Fruit fly (Drosophila melanogaster) whole organism, embryonic: ENCODE results near the gene Ire1.

Experiments
- ATbp ChIP-seq: fragments of 200-800 bp; sonication (Bioruptor generic); optimal IDR thresholded peaks from 2 replicates; lab custom pipeline; 2017; ENCODE audit warnings: missing biosample characterization, mild to moderate bottlenecking, missing genetic modification characterization, missing genetic modification reagents
- CG10209 ChIP-seq: fragments of 200-800 bp; sonication (Bioruptor generic); optimal IDR thresholded peaks from 3 replicates; lab custom pipeline; 2017; ENCODE audit warnings: missing biosample characterization, mild to moderate bottlenecking, missing genetic modification characterization, missing genetic modification reagents
- CG11504 ChIP-seq: fragments of 200-800 bp; sonication (Bioruptor generic); optimal IDR thresholded peaks from 3 replicates; lab custom pipeline; 2019; ENCODE audit warnings: missing biosample characterization, mild to moderate bottlenecking, missing genetic modification characterization, moderate library complexity
- CG12769 ChIP-seq: fragments of 200-800 bp; sonication (Bioruptor generic); optimal IDR thresholded peaks from 2 replicates; lab custom pipeline; 2019; ENCODE audit warnings: missing biosample characterization, mild to moderate bottlenecking, missing genetic modification characterization, moderate library complexity
- CG14667 ChIP-seq: fragments of 200-800 bp; sonication (Bioruptor generic); IDR thresholded peaks from 2 replicates; pipeline ENCODE4 v1.3.6; 2022; ENCODE audit warnings: missing biosample characterization, missing genetic modification characterization
- CG16813 ChIP-seq: fragments of 200-800 bp; sonication (Bioruptor generic); IDR thresholded peaks from 3 replicates; pipeline ENCODE4 v1.3.6; 2022; ENCODE audit warnings: missing biosample characterization, missing genetic modification characterization; ENCODE audit not compliant: partially characterized antibody
- CG18764 ChIP-seq: fragments of 200-800 bp; sonication (Bioruptor generic); optimal IDR thresholded peaks from 3 replicates; lab custom pipeline; 2016; ENCODE audit warnings: missing biosample characterization, missing genetic modification characterization
- CG2129 ChIP-seq: fragments of 200-800 bp; sonication (Bioruptor generic); IDR thresholded peaks from 2 replicates; pipeline ENCODE4 v1.3.6; 2022; ENCODE audit warnings: missing biosample characterization, missing genetic modification characterization; ENCODE audit not compliant: partially characterized antibody
- CG30403 ChIP-seq: fragments of 200-800 bp; sonication (Bioruptor generic); optimal IDR thresholded peaks from 3 replicates; lab custom pipeline; 2016; ENCODE audit warnings: missing biosample characterization, missing genetic modification characterization
- CG3163 ChIP-seq: fragments of 200-800 bp; sonication (Bioruptor generic); optimal IDR thresholded peaks from 3 replicates; lab custom pipeline; 2016; ENCODE audit warnings: missing biosample characterization, missing genetic modification characterization
- CG42726 ChIP-seq: fragments of 200-800 bp; sonication (Bioruptor generic); IDR thresholded peaks from 2 replicates; pipeline ENCODE4 v1.3.6; 2022; ENCODE audit warnings: missing biosample characterization, missing genetic modification characterization; ENCODE audit not compliant: partially characterized antibody
- CG6272 ChIP-seq: fragments of 200-800 bp; sonication (Bioruptor generic); IDR thresholded peaks from 2 replicates; pipeline ENCODE4 v1.3.6; 2022; ENCODE audit warnings: missing biosample characterization, missing genetic modification characterization
- CG6689 ChIP-seq: fragments of 200-800 bp; sonication (Bioruptor generic); IDR thresholded peaks from 2 replicates; pipeline ENCODE4 v1.3.6; 2022; ENCODE audit warnings: missing biosample characterization, missing genetic modification characterization
- CG8359 ChIP-seq: fragments of 200-800 bp; sonication (Bioruptor generic); optimal IDR thresholded peaks from 2 replicates; lab custom pipeline; 2017; ENCODE audit warnings: missing biosample characterization, mild to moderate bottlenecking, missing genetic modification characterization, borderline replicate concordance
- CG9817 ChIP-seq: fragments of 200-800 bp; sonication (Bioruptor generic); optimal IDR thresholded peaks from 2 replicates; lab custom pipeline; 2018; ENCODE audit warnings: missing biosample characterization, mild to moderate bottlenecking, missing genetic modification characterization, moderate library complexity
- CrebB ChIP-seq: fragments of 200-800 bp; sonication (Bioruptor generic); optimal IDR thresholded peaks from 3 replicates; lab custom pipeline; 2018; ENCODE audit warnings: missing biosample characterization, mild to moderate bottlenecking, missing genetic modification characterization
- Deaf1 ChIP-seq: fragments of 200-800 bp; optimal IDR thresholded peaks from 3 replicates; lab custom pipeline; 2019; ENCODE audit warnings: missing biosample characterization, mild to moderate bottlenecking, missing genetic modification characterization, moderate library complexity
- Elba2 ChIP-seq: fragments of 200-800 bp; sonication (Bioruptor generic); optimal IDR thresholded peaks from 3 replicates; lab custom pipeline; 2016; ENCODE audit warnings: missing biosample characterization, missing genetic modification characterization
- Fer1 ChIP-seq: fragments of 200-800 bp; sonication (Bioruptor generic); optimal IDR thresholded peaks from 2 replicates; lab custom pipeline; 2017; ENCODE audit warnings: missing biosample characterization, mild to moderate bottlenecking, missing genetic modification characterization
- HmgD ChIP-seq: fragments of 200-800 bp; sonication (Bioruptor generic); optimal IDR thresholded peaks from 3 replicates; lab custom pipeline; 2016; ENCODE audit warnings: missing biosample characterization, missing genetic modification characterization
- Kr ChIP-seq: fragments of 200-800 bp; sonication (Bioruptor generic); optimal IDR thresholded peaks from 2 replicates; lab custom pipeline; 2017; ENCODE audit warnings: missing biosample characterization, mild to moderate bottlenecking, missing genetic modification characterization
- NC2β ChIP-seq: fragments of 200-800 bp; sonication (Bioruptor generic); optimal IDR thresholded peaks from 2 replicates; lab custom pipeline; 2016; ENCODE audit warnings: missing biosample characterization, missing genetic modification characterization
- Rx ChIP-seq: fragments of 200-800 bp; sonication (Bioruptor generic); IDR thresholded peaks from 2 replicates; pipeline ENCODE4 v1.3.6; 2022; ENCODE audit warnings: missing biosample characterization, missing genetic modification characterization
- TFAM ChIP-seq: fragments of 200-800 bp; sonication (Bioruptor generic); optimal IDR thresholded peaks from 2 replicates; lab custom pipeline; 2017; ENCODE audit warnings: missing biosample characterization, missing genetic modification characterization, inconsistent platforms
- Usf ChIP-seq: fragments of 200-800 bp; sonication (Bioruptor generic); optimal IDR thresholded peaks from 2 replicates; lab custom pipeline; 2017; ENCODE audit warnings: missing genotype, missing biosample characterization, missing genetic modification characterization
- Xbp1 ChIP-seq: fragments of 200-800 bp; sonication (Bioruptor generic); optimal IDR thresholded peaks from 3 replicates; lab custom pipeline; 2016; ENCODE audit warnings: missing biosample characterization, mild to moderate bottlenecking, missing genetic modification characterization
- amos ChIP-seq: fragments of 200-800 bp; sonication (Bioruptor generic); IDR thresholded peaks from 2 replicates; pipeline ENCODE4 v1.3.6; 2022; ENCODE audit warnings: missing biosample characterization, missing genetic modification characterization; ENCODE audit not compliant: partially characterized antibody
- ato ChIP-seq: fragments of 200-800 bp; sonication (Bioruptor generic); IDR thresholded peaks from 2 replicates; pipeline ENCODE4 v1.3.6; 2022; ENCODE audit warnings: missing biosample characterization, missing genetic modification characterization; ENCODE audit not compliant: partially characterized antibody
- cwo ChIP-seq: fragments of 200-800 bp; sonication (Bioruptor generic); optimal IDR thresholded peaks from 3 replicates; lab custom pipeline; 2017; ENCODE audit warnings: missing biosample characterization, missing genetic modification characterization, mild to moderate bottlenecking, moderate library complexity, missing genetic modification reagents
- dan ChIP-seq: fragments of 200-800 bp; sonication (Bioruptor generic); IDR thresholded peaks from 2 replicates; pipeline ENCODE4 v1.3.6; 2022; ENCODE audit warnings: missing biosample characterization, missing genetic modification characterization
- fd96Cb ChIP-seq: fragments of 200-800 bp; sonication (Bioruptor generic); optimal IDR thresholded peaks from 2 replicates; lab custom pipeline; 2018; ENCODE audit warnings: missing biosample characterization, mild to moderate bottlenecking, missing genetic modification characterization, moderate library complexity
- gce ChIP-seq: fragments of 200-800 bp; sonication (Bioruptor generic); IDR thresholded peaks from 3 replicates; pipeline ENCODE4 v1.3.6; 2022; ENCODE audit warnings: missing biosample characterization, missing genetic modification characterization
- gem ChIP-seq: fragments of 200-800 bp; sonication (Bioruptor generic); optimal IDR thresholded peaks from 2 replicates; lab custom pipeline; 2019; ENCODE audit warnings: missing biosample characterization, mild to moderate bottlenecking, missing genetic modification characterization, moderate library complexity
- gfzf ChIP-seq: fragments of 200-800 bp; sonication (Bioruptor generic); optimal IDR thresholded peaks from 2 replicates; lab custom pipeline; 2016; ENCODE audit warnings: missing biosample characterization, mild to moderate bottlenecking, missing genetic modification characterization, moderate library complexity
- grau ChIP-seq: fragments of 200-800 bp; optimal IDR thresholded peaks from 3 replicates; lab custom pipeline; 2019; ENCODE audit warnings: missing biosample characterization, mild to moderate bottlenecking, missing genetic modification characterization, moderate library complexity
- hkb ChIP-seq, 2 experiments: fragments of 200-800 bp in 1 of 2; fragments of >200 bp in 1 of 2; sonication (Bioruptor generic) in 1 of 2; IDR thresholded peaks in 1 of 2; optimal IDR thresholded peaks in 1 of 2; 2 replicates each; pipeline versions ENCODE4 v1.3.6 to Lab custom; 2017 to 2022; ENCODE audit warnings: missing biosample characterization in 1 of 2, missing genetic modification characterization in 1 of 2
- nerfin-2 ChIP-seq: fragments of 200-800 bp; sonication (Bioruptor generic); IDR thresholded peaks from 2 replicates; pipeline ENCODE4 v1.3.6; 2022; ENCODE audit warnings: missing biosample characterization, missing genetic modification characterization; ENCODE audit not compliant: partially characterized antibody
- org-1 ChIP-seq: fragments of 200-800 bp; sonication (Bioruptor generic); optimal IDR thresholded peaks from 2 replicates; lab custom pipeline; 2017; ENCODE audit warnings: missing biosample characterization, missing genetic modification characterization
- scrt ChIP-seq: fragments of 200-800 bp; sonication (Bioruptor generic); optimal IDR thresholded peaks from 2 replicates; lab custom pipeline; 2018; ENCODE audit warnings: missing biosample characterization, mild to moderate bottlenecking, missing genetic modification characterization, moderate library complexity
- sd ChIP-seq: fragments of 200-800 bp; sonication (Bioruptor generic); optimal IDR thresholded peaks from 3 replicates; lab custom pipeline; 2018; ENCODE audit warnings: missing biosample characterization, mild to moderate bottlenecking, missing genetic modification characterization, moderate library complexity
- sim ChIP-seq: fragments of 200-800 bp; sonication (Bioruptor generic); IDR thresholded peaks from 2 replicates; pipeline ENCODE4 v1.3.6; 2022; ENCODE audit warnings: missing biosample characterization, missing genetic modification characterization
- ssp ChIP-seq: fragments of 200-800 bp; sonication (Bioruptor generic); IDR thresholded peaks from 2 replicates; pipeline ENCODE4 v1.3.6; 2022; ENCODE audit warnings: missing biosample characterization, missing genetic modification characterization
- stc ChIP-seq: fragments of 200-800 bp; sonication (Bioruptor generic); IDR thresholded peaks from 2 replicates; pipeline ENCODE4 v1.3.6; 2022; ENCODE audit warnings: missing biosample characterization, missing genetic modification characterization
- sug ChIP-seq: fragments of 200-800 bp; optimal IDR thresholded peaks from 2 replicates; lab custom pipeline; 2019; ENCODE audit warnings: missing biosample characterization, mild to moderate bottlenecking, missing genetic modification characterization, moderate library complexity
- ttk ChIP-seq: fragments of 200-800 bp; sonication (Bioruptor generic); IDR thresholded peaks from 2 replicates; pipeline ENCODE4 v2.1.2; 2022; ENCODE audit warnings: missing biosample characterization, missing genetic modification characterization
- unpg ChIP-seq: fragments of 200-800 bp; sonication (Bioruptor generic); optimal IDR thresholded peaks from 3 replicates; lab custom pipeline; 2018; ENCODE audit warnings: missing biosample characterization, mild to moderate bottlenecking, missing genetic modification characterization, moderate library complexity
- yki ChIP-seq: fragments of >200 bp; optimal IDR thresholded peaks from 3 replicates; lab custom pipeline; 2018
- zf30C ChIP-seq: fragments of 200-800 bp; sonication (Bioruptor generic); optimal IDR thresholded peaks from 3 replicates; lab custom pipeline; 2018; ENCODE audit warnings: missing biosample characterization, mild to moderate bottlenecking, missing genetic modification characterization

The Ire1 gene

dm6 chr3R:19846870-19847590 lies 14.1 kb downstream of the Ire1 start, which contains the start of gene MICU3 (continued):
- peak; percentile 83 for TF ChIP-seq Xbp1 (GFP tag; lab: Kevin White, UChicago)
- no peak for TF ChIP-seq ATbp (GFP tag; lab: Kevin White, UChicago)
- TF ChIP-seq gfzf (GFP tag; lab: Kevin White, UChicago) = peak; percentile 29
- no peak for TF ChIP-seq dan (GFP tag; lab: Robert Waterston, UW)
- TF ChIP-seq cwo (GFP tag; lab: Kevin White, UChicago) = peak; percentile 16
- no peak for TF ChIP-seq yki (lab: Kevin White, UChicago)
- no peak for TF ChIP-seq gce (GFP tag; lab: Robert Waterston, UW)
- no peak for TF ChIP-seq HmgD (GFP tag; lab: Kevin White, UChicago)
- TF ChIP-seq NC2β (GFP tag; lab: Kevin White, UChicago) = peak; percentile 27
- TF ChIP-seq unpg = peak; percentile 49
- peak; percentile 80 for TF ChIP-seq CG16813
- peak; percentile 47 for TF ChIP-seq CG6272 (GFP tag; lab: Robert Waterston, UW)
- TF ChIP-seq sug (tag; lab: Kevin White, UChicago) = peak; percentile 1
- peak; percentile 47 for TF ChIP-seq fd96Cb
- no peak for TF ChIP-seq CG8359 (GFP tag; lab: Kevin White, UChicago)
- TF ChIP-seq grau (tag; lab: Kevin White, UChicago) = peak; percentile 22
- no peak for TF ChIP-seq CG11504 (tag; lab: Kevin White, UChicago)
- no peak for TF ChIP-seq Kr (GFP tag; lab: Kevin White, UChicago)
- peak; percentile 72 for TF ChIP-seq CG10209 (GFP tag; lab: Kevin White, UChicago)
- TF ChIP-seq hkb (optimal IDR thresholded peaks at IDR 0.05; lab: Kevin White, UChicago) = no peak
- no peak for TF ChIP-seq hkb (GFP tag; IDR thresholded peaks at IDR 0.05; lab: Robert Waterston, UW)
- peak; percentile 77 for TF ChIP-seq gem
- TF ChIP-seq zf30C (GFP tag; lab: Kevin White, UChicago) = no peak
- peak; percentile 54 for TF ChIP-seq ttk (GFP tag; lab: Robert Waterston, UW)
- peak; percentile 20 for TF ChIP-seq CG12769 (tag; lab: Kevin White, UChicago)
- peak; percentile 58 for TF ChIP-seq Fer1 (GFP tag; lab: Kevin White, UChicago)
- peak; percentile 66 for TF ChIP-seq CG6689 (GFP tag; lab: Robert Waterston, UW)
- TF ChIP-seq scrt (GFP tag; lab: Kevin White, UChicago) = no peak
- 0 out of 2 replicates have a peak, but pooled peaks have one; percentile 9 for TF ChIP-seq stc (GFP tag; lab: Robert Waterston, UW)
- TF ChIP-seq org-1 (GFP tag; lab: Kevin White, UChicago) = no peak
- TF ChIP-seq CG18764 (GFP tag; lab: Kevin White, UChicago) = peak; percentile 67
- peak; percentile 71 for TF ChIP-seq CG2129 (GFP tag; lab: Robert Waterston, UW)
- no peak for TF ChIP-seq ato (GFP tag; lab: Robert Waterston, UW)
- TF ChIP-seq Elba2 (GFP tag; lab: Kevin White, UChicago) = peak; percentile 19
- no peak for TF ChIP-seq CG14667 (GFP tag; lab: Robert Waterston, UW)
- TF ChIP-seq CrebB (tag; lab: Kevin White, UChicago) = no peak
- peak; percentile 31 for TF ChIP-seq Usf (GFP tag; lab: Kevin White, UChicago)
- peak; percentile 46 for TF ChIP-seq sd (tag; lab: Kevin White, UChicago)
- TF ChIP-seq CG42726 (GFP tag; lab: Robert Waterston, UW) = 0 out of 2 replicates have a peak, but pooled peaks have one; percentile 12
- peak; percentile 53 for TF ChIP-seq CG9817 (tag; lab: Kevin White, UChicago)
- no peak for TF ChIP-seq Deaf1 (tag; lab: Kevin White, UChicago)
- peak; percentile 73 for TF ChIP-seq amos (GFP tag; lab: Robert Waterston, UW)
- peak; percentile 60 for TF ChIP-seq nerfin-2 (GFP tag; lab: Robert Waterston, UW)
- peak; percentile 37; the same call in 1 of the 2 replicates for TF ChIP-seq ssp (GFP tag; lab: Robert Waterston, UW)
- TF ChIP-seq CG30403 = peak; percentile 78
- TF ChIP-seq CG3163 (GFP tag; lab: Kevin White, UChicago) = no peak
- TF ChIP-seq Rx (GFP tag; lab: Robert Waterston, UW) = peak; percentile 43; the same call in 1 of the 2 replicates
- TF ChIP-seq sim = no peak
- no peak for TF ChIP-seq TFAM (GFP tag; lab: Kevin White, UChicago)
